1 fruit fly cellular context compared by ENCODE assay signal in the genomic region with DNA sequence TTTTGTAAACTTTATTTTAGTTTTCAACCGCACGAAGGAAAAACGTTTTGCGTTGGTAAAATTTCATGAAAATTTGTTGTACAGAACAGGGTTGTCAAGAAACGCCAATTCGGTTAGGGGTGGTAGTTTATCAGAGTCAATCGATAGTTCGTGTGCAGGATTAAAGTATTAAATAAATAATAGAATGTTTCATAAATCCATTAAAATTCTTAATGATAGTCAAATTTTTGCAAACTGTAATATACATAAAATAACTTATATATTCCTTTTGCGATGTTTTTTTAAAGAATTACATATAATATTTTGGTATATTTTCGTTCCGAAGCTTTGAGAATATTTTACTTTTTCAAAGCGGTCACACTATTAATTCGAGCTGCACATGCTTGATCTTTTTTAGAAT.
TF ChIP-seq lines count a peak whose summit lies in the region.

A gene (minus strand): TSS at position 113 of the 400 bp plus-strand sequence.
A gene (plus strand): TSS at position 348 of the 400 bp plus-strand sequence.

TF ChIP-seq in whole organism, embryonic, 481 proteins besides CTCF, POLR2A, EP300 and RAD21 (continued from another document and continues in another):
- TF ChIP-seq CG2202 (tag; optimal IDR thresholded peaks at IDR 0.05; lab: Kevin White, UChicago), result peak; percentile 2
- TF ChIP-seq CG10431 (GFP tag; optimal IDR thresholded peaks at IDR 0.05; lab: Kevin White, UChicago), result no peak
- TF ChIP-seq Ravus (GFP tag; IDR thresholded peaks at IDR 0.05; lab: Robert Waterston, UW), result peak; percentile 7; the same call in 1 of the 2 replicates
- TF ChIP-seq klu (GFP tag; IDR thresholded peaks at IDR 0.05; lab: Robert Waterston, UW), result peak; percentile 60
- no peak for TF ChIP-seq Mes4 (GFP tag; optimal IDR thresholded peaks at IDR 0.05; lab: Kevin White, UChicago)
- TF ChIP-seq CG17385 (GFP tag; optimal IDR thresholded peaks at IDR 0.05; lab: Kevin White, UChicago), result no peak
- TF ChIP-seq Dll (GFP tag; IDR thresholded peaks at IDR 0.05; lab: Robert Waterston, UW; ENCODE audit: partially characterized antibody), result peak; percentile 93
- peak; percentile 83 for TF ChIP-seq CG2116 (GFP tag; optimal IDR thresholded peaks at IDR 0.05; lab: Kevin White, UChicago)
- TF ChIP-seq CG8281 (tag; optimal IDR thresholded peaks at IDR 0.05; lab: Kevin White, UChicago), result no peak
- TF ChIP-seq CG10543 (GFP tag; optimal IDR thresholded peaks at IDR 0.05; lab: Kevin White, UChicago), result no peak
- TF ChIP-seq Spps (tag; optimal IDR thresholded peaks at IDR 0.05; lab: Kevin White, UChicago), result peak; percentile 26
- no peak for TF ChIP-seq CG11696 (GFP tag; IDR thresholded peaks at IDR 0.05; lab: Robert Waterston, UW)
- TF ChIP-seq danr (GFP tag; IDR thresholded peaks at IDR 0.05; lab: Robert Waterston, UW), result peak; percentile 34; the same call in 1 of the 2 replicates
- peak; percentile 30 for TF ChIP-seq Dek (tag; optimal IDR thresholded peaks at IDR 0.05; lab: Kevin White, UChicago)
- peak; percentile 36 for TF ChIP-seq D19A (tag; optimal IDR thresholded peaks at IDR 0.05; lab: Kevin White, UChicago)
- no peak for TF ChIP-seq CG3281 (GFP tag; optimal IDR thresholded peaks at IDR 0.05; lab: Kevin White, UChicago)
- TF ChIP-seq Ada2b (GFP tag; IDR thresholded peaks at IDR 0.05; lab: Robert Waterston, UW), result peak; percentile 58
- no peak for TF ChIP-seq toy (GFP tag; IDR thresholded peaks at IDR 0.05; lab: Robert Waterston, UW)
- TF ChIP-seq CG10147 (GFP tag; optimal IDR thresholded peaks at IDR 0.05; lab: Kevin White, UChicago), result no peak
- TF ChIP-seq CG6254 (GFP tag; optimal IDR thresholded peaks at IDR 0.05; lab: Kevin White, UChicago), result no peak
- TF ChIP-seq CG30020 (tag; optimal IDR thresholded peaks at IDR 0.05; lab: Kevin White, UChicago), result peak; percentile 79
- TF ChIP-seq sc (optimal IDR thresholded peaks at IDR 0.05; lab: Kevin White, UChicago), result no peak
- no peak for TF ChIP-seq sc (GFP tag; optimal IDR thresholded peaks at IDR 0.05; lab: Kevin White, UChicago)
- TF ChIP-seq chif (GFP tag; optimal IDR thresholded peaks at IDR 0.05; lab: Kevin White, UChicago), result peak in 1 of 2 experiments; percentile 9
- TF ChIP-seq CG9727 (GFP tag; optimal IDR thresholded peaks at IDR 0.05; lab: Kevin White, UChicago), result peak; percentile 58
- no peak for TF ChIP-seq Fer3 (tag; optimal IDR thresholded peaks at IDR 0.05; lab: Kevin White, UChicago)
- TF ChIP-seq CG11695 (GFP tag; IDR thresholded peaks at IDR 0.05; lab: Robert Waterston, UW), result 0 out of 3 replicates have a peak, but pooled peaks have one; percentile 54
- no peak for TF ChIP-seq slp2 (GFP tag; optimal IDR thresholded peaks at IDR 0.05; lab: Kevin White, UChicago)
- no peak for TF ChIP-seq CG1529 (GFP tag; optimal IDR thresholded peaks at IDR 0.05; lab: Kevin White, UChicago)
- no peak for TF ChIP-seq CG11560 (tag; IDR thresholded peaks at IDR 0.05; lab: Robert Waterston, UW)
- peak; percentile 73 for TF ChIP-seq CG11247 (GFP tag; IDR thresholded peaks at IDR 0.05; lab: Robert Waterston, UW)
- no peak for TF ChIP-seq Gsc (GFP tag; IDR thresholded peaks at IDR 0.05; lab: Robert Waterston, UW)
- TF ChIP-seq crp (GFP tag; optimal IDR thresholded peaks at IDR 0.05; lab: Kevin White, UChicago), result peak in 1 of 2 experiments; percentile 27
- no peak for TF ChIP-seq CG8765 (GFP tag; IDR thresholded peaks at IDR 0.05; lab: Robert Waterston, UW)
- peak; percentile 68 for TF ChIP-seq vnd (GFP tag; IDR thresholded peaks at IDR 0.05; lab: Robert Waterston, UW; ENCODE audit: partially characterized antibody)
- TF ChIP-seq Sox102F (GFP tag; optimal IDR thresholded peaks at IDR 0.05; lab: Kevin White, UChicago), result no peak
- TF ChIP-seq CG8089 (GFP tag; optimal IDR thresholded peaks at IDR 0.05; lab: Kevin White, UChicago), result no peak
- peak; percentile 5 for TF ChIP-seq shn (GFP tag; optimal IDR thresholded peaks at IDR 0.05; lab: Kevin White, UChicago)
- TF ChIP-seq CG3065 (GFP tag; optimal IDR thresholded peaks at IDR 0.05; lab: Kevin White, UChicago), result no peak
- peak; percentile 66 for TF ChIP-seq zen (tag; optimal IDR thresholded peaks at IDR 0.05; lab: Kevin White, UChicago)
- TF ChIP-seq Awh (GFP tag; IDR thresholded peaks at IDR 0.05; lab: Robert Waterston, UW), result no peak
- TF ChIP-seq zen2 (GFP tag; IDR thresholded peaks at IDR 0.05; lab: Robert Waterston, UW; ENCODE audit: partially characterized antibody), result no peak; the same call in 2 of the 3 replicates
- TF ChIP-seq Nf-YC (tag; optimal IDR thresholded peaks at IDR 0.05; lab: Kevin White, UChicago), result no peak
- peak; percentile 74 for TF ChIP-seq az2 (GFP tag; optimal IDR thresholded peaks at IDR 0.05; lab: Kevin White, UChicago)
- no peak for TF ChIP-seq CkIIα-i1 (GFP tag; IDR thresholded peaks at IDR 0.05; lab: Robert Waterston, UW)
- peak; percentile 86 for TF ChIP-seq CG14710 (tag; optimal IDR thresholded peaks at IDR 0.05; lab: Kevin White, UChicago)
- TF ChIP-seq CG8388 (GFP tag; optimal IDR thresholded peaks at IDR 0.05; lab: Kevin White, UChicago), result peak; percentile 35
- peak; percentile 80 for TF ChIP-seq inv (GFP tag; IDR thresholded peaks at IDR 0.05; lab: Robert Waterston, UW; ENCODE audit: partially characterized antibody)
- TF ChIP-seq tio (GFP tag; optimal IDR thresholded peaks at IDR 0.05; lab: Kevin White, UChicago), result no peak
- TF ChIP-seq CG9876 (GFP tag; optimal IDR thresholded peaks at IDR 0.05; lab: Kevin White, UChicago), result no peak
- no peak for TF ChIP-seq Nf-YA (GFP tag; IDR thresholded peaks at IDR 0.05; lab: Robert Waterston, UW)
- peak; percentile 96 for TF ChIP-seq Ets65A (GFP tag; lab: Kevin White, UChicago)
- TF ChIP-seq CG11398 (GFP tag; optimal IDR thresholded peaks at IDR 0.05; lab: Kevin White, UChicago), result no peak
- peak; percentile 85 for TF ChIP-seq YL-1 (GFP tag; optimal IDR thresholded peaks at IDR 0.05; lab: Kevin White, UChicago)
- TF ChIP-seq CG14965 (GFP tag; optimal IDR thresholded peaks at IDR 0.05; lab: Kevin White, UChicago; ENCODE audit: borderline replicate concordance), result no peak
- TF ChIP-seq en (GFP tag; optimal IDR thresholded peaks at IDR 0.05; lab: Kevin White, UChicago), result no peak
- TF ChIP-seq pita (GFP tag; optimal IDR thresholded peaks at IDR 0.05; lab: Kevin White, UChicago), result no peak
- TF ChIP-seq jumu (GFP tag; optimal IDR thresholded peaks at IDR 0.05; lab: Kevin White, UChicago), result no peak
- TF ChIP-seq CHES-1-like (GFP tag; optimal IDR thresholded peaks at IDR 0.05; lab: Kevin White, UChicago), result no peak
- TF ChIP-seq Trl (optimal IDR thresholded peaks at IDR 0.05; lab: Kevin White, UChicago), result no peak
- TF ChIP-seq Trl (GFP tag; optimal IDR thresholded peaks at IDR 0.05; lab: Kevin White, UChicago), result no peak
- no peak for TF ChIP-seq fd102C (GFP tag; optimal IDR thresholded peaks at IDR 0.05; lab: Kevin White, UChicago)
- TF ChIP-seq insv (GFP tag; optimal IDR thresholded peaks at IDR 0.05; lab: Kevin White, UChicago), result no peak
- no peak for TF ChIP-seq CG3163 (GFP tag; optimal IDR thresholded peaks at IDR 0.05; lab: Kevin White, UChicago)
- TF ChIP-seq Hr78 (GFP tag; optimal IDR thresholded peaks at IDR 0.05; lab: Kevin White, UChicago), result no peak
- TF ChIP-seq prd (optimal IDR thresholded peaks at IDR 0.05; lab: Kevin White, UChicago), result no peak
- TF ChIP-seq prd (GFP tag; IDR thresholded peaks at IDR 0.05; lab: Robert Waterston, UW), result peak; percentile 83; the same call in 2 of the 3 replicates
- no peak for TF ChIP-seq TFAM (GFP tag; optimal IDR thresholded peaks at IDR 0.05; lab: Kevin White, UChicago)
- TF ChIP-seq pnt (GFP tag; optimal IDR thresholded peaks at IDR 0.05; lab: Kevin White, UChicago), result no peak
- no peak for TF ChIP-seq Dip2 (GFP tag; IDR thresholded peaks at IDR 0.05; lab: Robert Waterston, UW)
- TF ChIP-seq trem (tag; optimal IDR thresholded peaks at IDR 0.05; lab: Kevin White, UChicago), result peak; percentile 85
- peak; percentile 77; the same call in 1 of the 2 replicates for TF ChIP-seq Rfx (GFP tag; IDR thresholded peaks at IDR 0.05; lab: Robert Waterston, UW)
- TF ChIP-seq CG12071 (GFP tag; optimal IDR thresholded peaks at IDR 0.05; lab: Kevin White, UChicago), result no peak
- peak; percentile 64 for TF ChIP-seq CG13624 (GFP tag; optimal IDR thresholded peaks at IDR 0.05; lab: Kevin White, UChicago)
- TF ChIP-seq CG17568 (GFP tag; optimal IDR thresholded peaks at IDR 0.05; lab: Kevin White, UChicago), result no peak
- peak; percentile 84; the same call in 2 of the 3 replicates for TF ChIP-seq Aef1 (GFP tag; IDR thresholded peaks at IDR 0.05; lab: Robert Waterston, UW)
- TF ChIP-seq Hey (tag; optimal IDR thresholded peaks at IDR 0.05; lab: Kevin White, UChicago), result no peak
- TF ChIP-seq lmd (GFP tag; IDR thresholded peaks at IDR 0.05; lab: Robert Waterston, UW), result no peak; the same call in 1 of the 2 replicates
- no peak; the same call in 1 of the 2 replicates for TF ChIP-seq CG14667 (GFP tag; IDR thresholded peaks at IDR 0.05; lab: Robert Waterston, UW)
- no peak for TF ChIP-seq CG7556 (GFP tag; optimal IDR thresholded peaks at IDR 0.05; lab: Kevin White, UChicago)
- TF ChIP-seq CG12659 (GFP tag; optimal IDR thresholded peaks at IDR 0.05; lab: Kevin White, UChicago), result peak; percentile 74
- TF ChIP-seq HLH4C (GFP tag; IDR thresholded peaks at IDR 0.05; lab: Robert Waterston, UW; ENCODE audit: partially characterized antibody), result peak; percentile 67
- TF ChIP-seq CG2712 (tag; optimal IDR thresholded peaks at IDR 0.05; lab: Kevin White, UChicago), result peak; percentile 84
- peak; percentile 48 for TF ChIP-seq CG3838 (GFP tag; optimal IDR thresholded peaks at IDR 0.05; lab: Kevin White, UChicago)
- TF ChIP-seq CG17802 (tag; optimal IDR thresholded peaks at IDR 0.05; lab: Kevin White, UChicago), result no peak
- TF ChIP-seq wek (GFP tag; optimal IDR thresholded peaks at IDR 0.05; lab: Kevin White, UChicago), result no peak
- TF ChIP-seq CG31365 (tag; optimal IDR thresholded peaks at IDR 0.05; lab: Kevin White, UChicago), result no peak
- TF ChIP-seq oc (tag; optimal IDR thresholded peaks at IDR 0.05; lab: Kevin White, UChicago), result no peak
- TF ChIP-seq tin (GFP tag; optimal IDR thresholded peaks at IDR 0.05; lab: Kevin White, UChicago), result peak; percentile 74
- TF ChIP-seq Poxn (GFP tag; IDR thresholded peaks at IDR 0.05; lab: Robert Waterston, UW), result no peak
- no peak for TF ChIP-seq gt (GFP tag; IDR thresholded peaks at IDR 0.05; lab: Robert Waterston, UW)
- TF ChIP-seq CG6689 (GFP tag; IDR thresholded peaks at IDR 0.05; lab: Robert Waterston, UW), result peak; percentile 60; the same call in 1 of the 2 replicates
- TF ChIP-seq eyg (GFP tag; optimal IDR thresholded peaks at IDR 0.05; lab: Kevin White, UChicago), result no peak
- no peak for TF ChIP-seq Doc2 (GFP tag; IDR thresholded peaks at IDR 0.05; lab: Robert Waterston, UW)
- peak; percentile 89 for TF ChIP-seq CG11456 (GFP tag; IDR thresholded peaks at IDR 0.05; lab: Robert Waterston, UW)
- TF ChIP-seq Hand (GFP tag; optimal IDR thresholded peaks at IDR 0.05; lab: Kevin White, UChicago), result no peak
- TF ChIP-seq CG15479 (GFP tag; optimal IDR thresholded peaks at IDR 0.05; lab: Kevin White, UChicago), result no peak
- peak; percentile 82 for TF ChIP-seq CG2120 (GFP tag; optimal IDR thresholded peaks at IDR 0.05; lab: Kevin White, UChicago)
- peak; percentile 19 for TF ChIP-seq CG18619 (GFP tag; optimal IDR thresholded peaks at IDR 0.05; lab: Kevin White, UChicago)
- peak; percentile 75; the same call in 3 of the 4 replicates for TF ChIP-seq Gug (GFP tag; IDR thresholded peaks at IDR 0.05; lab: Robert Waterston, UW)
- TF ChIP-seq GATAe (GFP tag; conservative IDR thresholded peaks at IDR 0.05; lab: Robert Waterston, UW), result no peak
- TF ChIP-seq nau (GFP tag; optimal IDR thresholded peaks at IDR 0.05; lab: Kevin White, UChicago), result no peak
- no peak for TF ChIP-seq gsb-n (tag; optimal IDR thresholded peaks at IDR 0.05; lab: Kevin White, UChicago)
- peak; percentile 70 for TF ChIP-seq zfh1 (GFP tag; IDR thresholded peaks at IDR 0.05; lab: Robert Waterston, UW)
- TF ChIP-seq CG34224 (GFP tag; IDR thresholded peaks at IDR 0.05; lab: Robert Waterston, UW; ENCODE audit: partially characterized antibody), result peak; percentile 74
- TF ChIP-seq dmrt99B (tag; optimal IDR thresholded peaks at IDR 0.05; lab: Kevin White, UChicago), result no peak
- 0 out of 2 replicates have a peak, but pooled peaks have one; percentile 12 for TF ChIP-seq stc (GFP tag; IDR thresholded peaks at IDR 0.05; lab: Robert Waterston, UW)
- TF ChIP-seq cg (GFP tag; optimal IDR thresholded peaks at IDR 0.05; lab: Kevin White, UChicago), result no peak
- no peak for TF ChIP-seq fru (optimal IDR thresholded peaks at IDR 0.05; lab: Kevin White, UChicago)
- TF ChIP-seq CG10366 (GFP tag; IDR thresholded peaks at IDR 0.05; lab: Robert Waterston, UW), result no peak; the same call in 1 of the 2 replicates
- peak; percentile 43; the same call in 1 of the 3 replicates for TF ChIP-seq ase (GFP tag; IDR thresholded peaks at IDR 0.05; lab: Robert Waterston, UW)
- peak; percentile 61 for TF ChIP-seq Dref (GFP tag; IDR thresholded peaks at IDR 0.05; lab: Robert Waterston, UW)
- TF ChIP-seq pb (GFP tag; optimal IDR thresholded peaks at IDR 0.05; lab: Kevin White, UChicago), result no peak
- peak; percentile 94 for TF ChIP-seq slbo (GFP tag; IDR thresholded peaks at IDR 0.05; lab: Robert Waterston, UW)
- TF ChIP-seq CG10959 (GFP tag; IDR thresholded peaks at IDR 0.05; lab: Robert Waterston, UW), result 0 out of 2 replicates have a peak, but pooled peaks have one; percentile 26
- no peak for TF ChIP-seq Rx (GFP tag; IDR thresholded peaks at IDR 0.05; lab: Robert Waterston, UW)
- TF ChIP-seq disco-r (GFP tag; optimal IDR thresholded peaks at IDR 0.05; lab: Kevin White, UChicago), result no peak
- peak; percentile 21 for TF ChIP-seq Mad (GFP tag; optimal IDR thresholded peaks at IDR 0.05; lab: Kevin White, UChicago)
- TF ChIP-seq vfl (GFP tag; optimal IDR thresholded peaks at IDR 0.05; lab: Kevin White, UChicago), result no peak
- TF ChIP-seq Myb (GFP tag; optimal IDR thresholded peaks at IDR 0.05; lab: Kevin White, UChicago), result peak; percentile 1
- 0 out of 2 replicates have a peak, but pooled peaks have one; percentile 29 for TF ChIP-seq ato (GFP tag; IDR thresholded peaks at IDR 0.05; lab: Robert Waterston, UW; ENCODE audit: partially characterized antibody)
- peak; percentile 28 for TF ChIP-seq CG18011 (GFP tag; optimal IDR thresholded peaks at IDR 0.05; lab: Kevin White, UChicago)
- TF ChIP-seq Elba2 (GFP tag; optimal IDR thresholded peaks at IDR 0.05; lab: Kevin White, UChicago), result peak; percentile 9
- no peak for TF ChIP-seq nom (GFP tag; optimal IDR thresholded peaks at IDR 0.05; lab: Kevin White, UChicago)
- TF ChIP-seq hth (optimal IDR thresholded peaks at IDR 0.05; lab: Kevin White, UChicago), result no peak
- TF ChIP-seq CG1233 (GFP tag; optimal IDR thresholded peaks at IDR 0.05; lab: Kevin White, UChicago), result no peak
- TF ChIP-seq row (GFP tag; IDR thresholded peaks at IDR 0.05; lab: Robert Waterston, UW), result peak; percentile 92
